Worm (Caenorhabditis elegans) whole organism, midembryonic: ENCODE data around the gene T05A7.7.

Source experiments
- T22C8.4 ChIP-seq: fragments of 200-800 bp; sonication (Bioruptor generic); IDR thresholded peaks from 2 replicates; pipeline ENCODE4 v1.3.6; 2022; ENCODE audit warnings: missing genetic modification characterization, missing compliant biosample characterization
- cog-1 ChIP-seq: sonication (generic microtip); optimal IDR thresholded peaks from 2 replicates; lab custom pipeline; 2016; ENCODE audit warnings: missing genetic modification characterization, missing compliant biosample characterization
- flt-1 ChIP-seq: fragments of 200-800 bp; sonication (Bioruptor generic); IDR thresholded peaks from 2 replicates; pipeline ENCODE4 v1.3.6; 2022; ENCODE audit warnings: missing genetic modification characterization, missing compliant biosample characterization
- klf-2 ChIP-seq: fragments of 200-800 bp; sonication (Bioruptor generic); conservative IDR thresholded peaks from 2 replicates; pipeline ENCODE4 v1.3.6; 2022; ENCODE audit warnings: missing genetic modification reagents, missing genetic modification characterization, missing compliant biosample characterization
- med-1 ChIP-seq: sonication (generic microtip); optimal IDR thresholded peaks from 2 replicates; lab custom pipeline; 2017; ENCODE audit warnings: missing genetic modification characterization, mild to moderate bottlenecking, missing compliant biosample characterization, antibody characterized with exemption, missing genetic modification reagents; ENCODE audit not compliant: insufficient read depth
- ref-1 ChIP-seq: fragments of 200-800 bp; sonication (Bioruptor generic); conservative IDR thresholded peaks from 2 replicates; pipeline ENCODE4 v1.3.6; 2022; ENCODE audit warnings: missing genetic modification reagents, missing genetic modification characterization, missing compliant biosample characterization
- tab-1 ChIP-seq: fragments of 200-800 bp; sonication (Bioruptor generic); IDR thresholded peaks from 2 replicates; pipeline ENCODE4 v1.3.6; 2022; ENCODE audit warnings: missing genetic modification characterization, missing compliant biosample characterization
- ztf-23 ChIP-seq: fragments of 200-800 bp; sonication (Bioruptor generic); IDR thresholded peaks from 2 replicates; pipeline ENCODE4 v1.3.6; 2022; ENCODE audit warnings: missing genetic modification reagents, missing genetic modification characterization, missing compliant biosample characterization
- ztf-29 ChIP-seq: fragments of 200-800 bp; sonication (Bioruptor generic); IDR thresholded peaks from 2 replicates; pipeline ENCODE4 v1.3.6; 2022; ENCODE audit warnings: missing genetic modification reagents, missing genetic modification characterization, missing compliant biosample characterization

The T05A7.7 gene

DNA sequence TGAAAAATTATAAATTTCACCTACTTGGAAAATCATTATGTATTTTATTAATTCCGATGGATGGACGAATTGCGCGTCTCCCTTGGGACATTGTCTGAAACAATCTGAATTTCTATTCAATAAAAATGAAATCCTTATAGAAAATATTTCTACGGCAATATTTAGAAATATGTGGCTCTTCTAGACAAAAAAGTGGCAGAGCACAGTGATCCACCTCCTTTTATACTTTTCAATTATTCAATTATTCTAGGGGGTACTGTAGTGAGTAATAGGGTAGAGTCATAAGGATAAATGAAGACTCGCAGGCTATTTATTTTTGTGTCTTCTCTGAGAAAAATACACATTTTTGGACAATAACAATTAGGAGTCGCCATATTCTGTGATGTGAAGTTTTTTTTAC is 18.1 kb downstream of the T05A7.7 start, which contains the start of gene T05A7.12:
T05A7.12 (minus strand) TSS at position 101 of the 400 bp plus-strand sequence.
- TF ChIP-seq ztf-23 (GFP tag; lab: Robert Waterston, UW) (no peak), tab-1 (GFP tag; lab: Robert Waterston, UW) (no peak), T22C8.4 (GFP tag; lab: Robert Waterston, UW) (no peak), ztf-29 (GFP tag; lab: Robert Waterston, UW) (no peak), flt-1 (GFP tag; lab: Robert Waterston, UW) (no peak), med-1 (GFP tag; lab: Kevin White, UChicago) (no peak), klf-2 (GFP tag; lab: Robert Waterston, UW) (no peak), ref-1 (no peak), cog-1 (tag; lab: Kevin White, UChicago) (no peak)

DNA sequence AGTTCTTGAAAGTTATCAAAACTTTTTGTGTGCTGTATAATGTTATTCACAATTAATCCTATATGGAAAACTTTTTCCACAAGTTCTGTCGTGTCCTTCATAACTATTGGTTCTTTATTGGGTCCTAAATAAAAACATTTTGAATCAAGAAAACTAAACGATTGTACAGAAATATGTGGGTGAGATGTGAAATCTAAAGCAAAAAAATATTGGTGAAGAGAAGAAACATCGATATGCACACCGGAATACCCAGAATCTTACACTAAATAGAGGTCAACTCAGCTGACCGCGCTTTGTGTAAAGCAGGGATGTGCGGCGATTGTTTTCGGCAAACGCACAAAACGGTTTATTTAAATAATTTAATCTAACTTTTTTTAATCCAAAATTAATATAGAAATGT is 20.0 kb downstream of the T05A7.7 start, which contains the start of gene T05A7.13:
T05A7.13 (minus strand) TSS at position 101 of the 400 bp plus-strand sequence.
- TF ChIP-seq ztf-23 (GFP tag; lab: Robert Waterston, UW) (no peak), med-1 (GFP tag; lab: Kevin White, UChicago) (no peak), ref-1 (no peak), T22C8.4 (GFP tag; lab: Robert Waterston, UW) (no peak), ztf-29 (GFP tag; lab: Robert Waterston, UW) (no peak)

DNA sequence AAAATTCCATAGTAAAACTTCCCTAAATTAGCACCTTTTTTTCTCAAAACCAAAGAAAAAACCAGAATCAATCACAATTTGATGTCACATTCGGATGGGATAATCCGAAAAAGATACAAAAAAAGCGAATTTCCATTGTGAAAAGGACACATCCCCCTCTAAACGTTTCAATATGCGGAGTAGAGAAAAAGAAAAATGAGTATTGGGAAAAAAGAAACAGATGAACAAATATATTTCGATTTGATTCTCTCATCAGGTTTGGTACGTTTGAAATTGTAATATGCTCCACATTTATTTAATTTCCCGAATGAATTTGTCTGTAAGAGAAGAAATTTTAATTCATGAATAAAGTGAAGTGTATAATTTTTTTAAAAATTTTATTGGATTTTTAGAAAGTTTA is 23.0 kb downstream of the T05A7.7 start:
- no peak for TF ChIP-seq flt-1 (GFP tag; lab: Robert Waterston, UW)

DNA sequence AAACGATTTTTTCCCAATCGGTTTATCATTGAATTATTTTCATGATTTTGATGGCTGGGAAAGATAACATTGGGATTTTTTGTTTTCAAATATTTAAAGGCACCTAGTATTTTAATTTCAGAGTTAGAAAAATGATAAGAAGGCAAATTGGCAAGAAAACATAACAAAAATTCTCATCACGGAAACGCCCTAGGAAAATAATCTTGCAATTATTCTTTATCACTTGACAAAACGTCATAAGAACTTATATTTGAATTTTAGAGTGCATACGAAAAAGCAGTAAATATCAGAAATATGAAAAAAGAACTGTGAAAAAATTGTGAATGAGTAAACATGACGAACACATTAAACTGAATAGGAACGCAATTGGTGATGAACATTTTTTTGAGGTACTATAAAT is 23.9 kb downstream of the T05A7.7 start:
- no peak for TF ChIP-seq T22C8.4 (GFP tag; lab: Robert Waterston, UW)
- TF ChIP-seq cog-1 (tag; lab: Kevin White, UChicago) = no peak
- no peak for TF ChIP-seq ref-1
- no peak for TF ChIP-seq flt-1 (GFP tag; lab: Robert Waterston, UW)
- no peak for TF ChIP-seq klf-2 (GFP tag; lab: Robert Waterston, UW)

DNA sequence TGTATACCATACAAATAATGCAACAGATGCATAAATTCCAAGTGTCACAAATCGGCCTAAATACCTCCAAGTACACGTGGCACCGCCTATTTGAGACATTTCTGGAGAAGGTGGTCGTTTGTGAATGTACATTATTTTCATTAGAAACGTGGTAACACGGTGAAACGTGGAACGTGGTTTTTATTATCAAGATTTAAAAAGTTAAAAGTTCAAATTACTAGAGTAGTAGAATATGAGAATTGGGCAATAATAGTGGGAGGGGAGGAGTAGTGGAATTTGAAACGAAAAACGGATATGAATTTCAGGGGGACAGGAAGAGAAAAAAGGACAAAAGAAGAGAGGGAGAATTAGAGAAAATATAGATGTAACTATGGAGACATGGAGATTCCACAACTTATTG is 25.5 kb downstream of the T05A7.7 start, which contains the start of gene fut-6:
fut-6 (minus strand) TSS at position 101 of the 400 bp plus-strand sequence.
- TF ChIP-seq T22C8.4 (GFP tag; lab: Robert Waterston, UW) = no peak
- TF ChIP-seq ref-1 = no peak
- no peak for TF ChIP-seq ztf-23 (GFP tag; lab: Robert Waterston, UW)
- no peak for TF ChIP-seq cog-1 (tag; lab: Kevin White, UChicago)
- no peak for TF ChIP-seq med-1 (GFP tag; lab: Kevin White, UChicago)
- no peak for TF ChIP-seq ztf-29 (GFP tag; lab: Robert Waterston, UW)

DNA sequence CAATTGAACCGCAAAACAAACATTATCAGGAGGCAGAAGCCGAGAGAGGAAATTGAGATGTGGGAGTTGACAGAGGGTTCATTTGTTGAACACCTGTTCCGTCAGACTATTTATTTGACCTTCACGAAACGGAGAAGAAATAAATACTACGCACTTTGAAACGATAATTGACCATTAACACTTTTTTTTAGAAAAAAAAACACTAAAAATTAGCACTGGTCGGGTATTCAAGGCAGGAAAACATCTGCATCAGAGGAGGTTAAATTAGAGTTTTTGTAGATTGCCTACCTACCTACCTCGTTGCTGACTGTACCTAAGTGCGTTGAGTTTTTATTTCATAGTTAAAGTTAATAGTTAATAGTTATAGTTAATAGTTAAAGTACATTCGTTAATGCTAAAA is 31.2 kb downstream of the T05A7.7 start:
- TF ChIP-seq flt-1 (GFP tag; lab: Robert Waterston, UW) (no peak), med-1 (GFP tag; lab: Kevin White, UChicago) (no peak), klf-2 (GFP tag; lab: Robert Waterston, UW) (no peak), tab-1 (GFP tag; lab: Robert Waterston, UW) (no peak), ref-1 (no peak), ztf-29 (GFP tag; lab: Robert Waterston, UW) (no peak), cog-1 (tag; lab: Kevin White, UChicago) (no peak), ztf-23 (GFP tag; lab: Robert Waterston, UW) (no peak), T22C8.4 (GFP tag; lab: Robert Waterston, UW) (no peak)

DNA sequence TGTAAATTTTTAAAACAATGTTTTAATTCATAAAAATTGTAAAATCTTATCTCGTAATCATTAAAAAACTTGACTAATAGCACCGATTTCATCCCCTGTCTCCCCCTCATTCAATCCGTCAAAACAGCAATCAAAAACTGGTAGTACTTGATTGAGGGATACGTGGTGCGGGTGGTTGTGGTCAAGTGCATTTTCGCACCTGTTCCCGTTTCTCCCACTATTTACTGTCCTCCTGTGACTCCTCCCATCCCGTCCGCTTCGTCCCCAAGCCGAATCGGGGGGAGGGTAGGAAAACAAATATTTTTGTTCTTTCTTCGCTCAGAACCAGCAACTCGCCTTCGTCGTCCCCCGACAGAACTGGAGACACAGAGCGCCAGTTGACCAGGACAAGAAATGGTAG is 32.5 kb downstream of the T05A7.7 start, which contains the start of gene lgc-27:
lgc-27 (plus strand) TSS at position 301 of the 400 bp plus-strand sequence.
- TF ChIP-seq klf-2 (GFP tag; lab: Robert Waterston, UW) (no peak), flt-1 (GFP tag; lab: Robert Waterston, UW) (no peak), med-1 (GFP tag; lab: Kevin White, UChicago) (no peak), ref-1 (no peak), ztf-29 (GFP tag; lab: Robert Waterston, UW) (no peak), T22C8.4 (GFP tag; lab: Robert Waterston, UW) (no peak), tab-1 (GFP tag; lab: Robert Waterston, UW) (no peak), ztf-23 (GFP tag; lab: Robert Waterston, UW) (no peak), cog-1 (tag; lab: Kevin White, UChicago) (no peak)

DNA sequence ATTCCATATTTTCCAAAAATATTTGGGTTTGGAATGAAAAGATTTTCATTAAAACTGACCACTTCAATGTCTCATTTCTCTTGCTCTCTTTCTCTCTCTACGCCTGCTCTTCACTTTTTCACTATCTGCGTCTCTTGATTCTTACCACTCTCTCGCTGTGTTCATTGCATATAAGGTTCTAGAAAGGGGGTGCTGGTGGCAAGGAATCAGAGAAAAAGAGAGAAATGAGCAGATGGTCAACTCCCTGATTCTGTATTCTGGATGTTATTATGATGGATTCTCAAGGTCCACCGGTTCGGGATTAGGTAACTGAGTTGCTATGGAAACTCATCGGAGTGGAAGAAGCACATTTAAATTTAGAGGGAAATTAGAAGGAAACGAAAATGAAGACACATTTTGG is 40.5 kb downstream of the T05A7.7 start:
- TF ChIP-seq ztf-29 (GFP tag; lab: Robert Waterston, UW) (no peak), klf-2 (GFP tag; lab: Robert Waterston, UW) (no peak), T22C8.4 (GFP tag; lab: Robert Waterston, UW) (no peak), ztf-23 (GFP tag; lab: Robert Waterston, UW) (no peak), tab-1 (GFP tag; lab: Robert Waterston, UW) (no peak), ref-1 (no peak), cog-1 (tag; lab: Kevin White, UChicago) (no peak), med-1 (GFP tag; lab: Kevin White, UChicago) (no peak), flt-1 (GFP tag; lab: Robert Waterston, UW) (no peak)

DNA sequence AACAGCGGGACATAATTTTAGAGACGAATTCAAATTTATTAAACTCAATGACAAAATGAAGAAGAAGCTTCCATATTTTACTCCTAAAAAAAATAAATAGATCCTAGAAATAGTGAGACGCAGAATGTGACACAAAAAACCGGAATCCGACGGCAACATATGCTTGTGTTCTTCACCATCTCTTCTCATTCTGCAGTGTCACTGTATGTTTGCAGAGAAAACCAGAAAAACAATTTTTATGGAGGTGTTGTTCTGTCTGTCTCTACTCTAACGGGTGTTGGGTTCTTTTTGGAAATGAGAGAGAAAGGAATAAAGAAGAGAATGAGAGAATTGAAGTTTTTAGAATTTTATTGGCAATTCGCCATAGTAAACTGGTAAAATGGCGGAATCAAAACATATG is 42.4 kb downstream of the T05A7.7 start:
- TF ChIP-seq flt-1 (GFP tag; lab: Robert Waterston, UW) = no peak
- TF ChIP-seq klf-2 (GFP tag; lab: Robert Waterston, UW) = no peak
- no peak for TF ChIP-seq ref-1
- TF ChIP-seq ztf-23 (GFP tag; lab: Robert Waterston, UW) = no peak
- TF ChIP-seq tab-1 (GFP tag; lab: Robert Waterston, UW) = no peak
- no peak for TF ChIP-seq cog-1 (tag; lab: Kevin White, UChicago)
- no peak for TF ChIP-seq ztf-29 (GFP tag; lab: Robert Waterston, UW)

DNA sequence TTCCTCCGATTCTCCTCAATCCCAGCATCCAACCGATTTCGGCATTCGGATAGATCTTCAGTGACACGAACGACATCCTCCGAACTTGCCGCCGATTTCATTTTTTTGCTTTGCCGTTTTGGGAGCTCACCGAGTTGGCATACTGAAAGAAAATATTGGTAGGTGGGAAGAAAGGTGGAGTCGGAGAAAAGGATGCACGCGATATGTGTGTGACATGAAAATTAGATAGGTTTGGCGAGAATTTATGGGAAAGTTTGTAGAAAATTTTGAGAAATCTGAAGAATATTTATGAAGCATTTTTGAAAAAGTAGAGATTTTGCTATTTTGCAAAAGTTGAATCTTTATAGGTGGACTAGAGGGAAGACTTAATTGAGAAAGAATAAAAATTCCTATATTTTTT is 43.0 kb downstream of the T05A7.7 start, which contains the start of gene che-10:
che-10 (minus strand) TSS at position 101 of the 400 bp plus-strand sequence.
- TF ChIP-seq tab-1 (GFP tag; lab: Robert Waterston, UW) (no peak), cog-1 (tag; lab: Kevin White, UChicago) (no peak), T22C8.4 (GFP tag; lab: Robert Waterston, UW) (no peak), klf-2 (GFP tag; lab: Robert Waterston, UW) (no peak), ztf-29 (GFP tag; lab: Robert Waterston, UW) (no peak), flt-1 (GFP tag; lab: Robert Waterston, UW) (no peak), med-1 (GFP tag; lab: Kevin White, UChicago) (no peak), ref-1 (no peak), ztf-23 (GFP tag; lab: Robert Waterston, UW) (no peak)
